Worm (Caenorhabditis elegans): ENCODE results near the gene msp-19.

DNA sequence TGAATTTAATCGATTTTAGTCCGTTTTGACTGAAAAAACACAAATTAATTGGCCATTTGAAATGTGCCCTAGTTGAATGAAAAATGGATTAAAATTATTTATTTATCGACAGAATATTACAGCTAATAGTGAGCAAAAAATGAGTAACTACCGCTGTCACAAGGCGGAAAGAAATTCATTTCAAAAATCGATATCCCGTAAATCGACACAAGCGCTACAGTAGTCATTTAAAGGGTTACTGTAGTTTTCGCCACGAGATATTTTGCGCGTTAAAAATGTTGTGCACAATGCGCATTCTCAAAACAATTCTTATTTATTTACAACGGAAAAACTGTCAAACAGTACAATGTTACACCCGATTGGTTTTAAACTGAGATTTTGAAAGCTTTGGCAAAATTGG, 49.8 kb upstream of the msp-19 start:
- no peak for TF ChIP-seq nhr-42 (GFP tag; IDR thresholded peaks at IDR 0.05)
- no peak for TF ChIP-seq spr-1 (tag; optimal IDR thresholded peaks at IDR 0.05)
- no peak for TF ChIP-seq unc-39 (tag; optimal IDR thresholded peaks at IDR 0.05)
- no peak for TF ChIP-seq snpc-4 (tag; optimal IDR thresholded peaks at IDR 0.05)
